Worm (Caenorhabditis elegans) whole organism, mixed stage, embryonic: ENCODE measurements around the gene F54F7.10.

Experiments used
- blmp-1 ChIP-seq: fragments of 150-350 bp; optimal IDR thresholded peaks from 2 replicates; lab custom pipeline; 2014; ENCODE audit warnings: missing biosample characterization, missing genetic modification characterization
- lin-13 ChIP-seq: fragments of 150-350 bp; optimal IDR thresholded peaks from 2 replicates; lab custom pipeline; 2014; ENCODE audit warnings: missing biosample characterization, missing genetic modification characterization
- pha-4 ChIP-seq: fragments of 150-350 bp; optimal IDR thresholded peaks from 2 replicates; lab custom pipeline; 2018; ENCODE audit warnings: missing biosample characterization, missing genetic modification reagents, missing genetic modification characterization
- snpc-4 ChIP-seq: fragments of 150-350 bp; optimal IDR thresholded peaks from 2 replicates; lab custom pipeline; 2014; ENCODE audit warnings: missing biosample characterization, missing genetic modification characterization
- ztf-11 ChIP-seq: fragments of 150-350 bp; optimal IDR thresholded peaks from 2 replicates; lab custom pipeline; 2014; ENCODE audit warnings: missing biosample characterization, missing genetic modification characterization

ce11 chrX:11910046-11910445, 46.6 kb downstream of the F54F7.10 start, which contains the start of gene Y62H9A.15:
- TF ChIP-seq blmp-1 (tag; lab: Kevin White, UChicago) (no peak), ztf-11 (no peak), snpc-4 (tag; lab: Kevin White, UChicago) (no peak), lin-13 (no peak), pha-4 (tag; lab: Kevin White, UChicago) (no peak)
